Fruit fly (Drosophila melanogaster): ENCODE measurements around the gene ScsbetaA.

The ScsbetaA gene

DNA sequence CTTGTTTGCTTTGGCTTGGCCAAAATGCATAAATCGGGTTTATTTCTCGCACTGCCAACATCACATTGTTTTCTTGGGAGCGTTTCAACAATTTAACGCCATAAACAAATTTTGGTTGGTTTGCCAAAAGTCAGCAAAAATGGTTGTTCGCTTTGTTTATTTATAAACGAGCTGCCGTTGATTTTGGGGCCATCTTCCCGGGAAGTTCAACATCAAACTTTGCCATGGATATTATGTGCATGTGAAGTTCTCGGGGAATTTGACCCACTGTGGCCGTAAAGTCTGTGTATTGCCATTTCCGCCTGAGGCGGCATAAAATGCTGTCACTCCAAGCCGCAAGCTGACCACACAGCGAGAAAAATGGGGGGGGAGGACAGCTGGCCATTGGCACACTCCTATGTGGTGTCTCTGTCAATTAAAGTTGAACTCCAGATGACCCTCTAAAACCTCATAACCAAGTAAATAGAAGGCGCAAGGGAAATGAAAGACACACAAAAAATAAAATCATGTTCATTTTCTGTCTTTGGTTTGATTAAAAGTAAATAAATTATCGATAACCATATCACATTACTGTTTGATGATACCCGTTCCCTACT is 14.7 kb upstream of the ScsbetaA start:
- TF ChIP-seq usp (GFP tag; optimal IDR thresholded peaks at IDR 0.05) (no peak), pan (optimal IDR thresholded peaks at IDR 0.05) (no peak), Dll (optimal IDR thresholded peaks at IDR 0.05) (no peak), CG8478 (optimal IDR thresholded peaks at IDR 0.05) (no peak), psq (optimal IDR thresholded peaks at IDR 0.05) (no peak), EcR (GFP tag; optimal IDR thresholded peaks at IDR 0.05) (no peak)

DNA sequence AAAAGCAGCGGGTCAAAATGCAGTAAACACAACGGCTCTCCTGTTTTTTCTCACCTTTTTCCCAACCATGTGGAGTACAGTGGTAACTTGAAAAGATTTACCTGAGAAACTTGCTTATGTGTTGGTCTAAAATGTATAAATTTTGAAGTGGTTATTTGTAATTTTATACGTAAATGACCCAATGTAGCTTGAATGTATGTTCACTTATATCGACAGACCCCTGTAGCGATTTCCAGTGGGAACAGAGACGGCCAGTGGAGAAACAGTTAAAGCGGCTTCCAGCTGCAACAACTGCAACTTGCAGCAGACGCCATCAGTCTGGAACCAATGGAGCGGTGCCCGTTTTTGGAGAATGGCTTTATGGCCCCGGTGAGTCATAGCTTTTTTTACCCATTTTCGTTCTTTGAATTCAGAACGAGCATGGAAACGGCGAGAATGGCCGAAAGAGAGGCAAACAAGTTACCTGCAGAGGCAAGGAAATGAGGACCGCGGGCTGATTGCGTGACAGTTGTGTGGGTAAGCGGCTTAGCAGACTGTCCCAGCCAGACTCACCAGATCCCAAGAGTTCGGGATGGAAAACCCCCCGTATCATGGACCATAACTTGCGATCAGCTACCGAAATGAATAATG is 12.5 kb upstream of the ScsbetaA start:
- TF ChIP-seq usp (GFP tag; optimal IDR thresholded peaks at IDR 0.05) (no peak), EcR (GFP tag; optimal IDR thresholded peaks at IDR 0.05) (no peak)

DNA sequence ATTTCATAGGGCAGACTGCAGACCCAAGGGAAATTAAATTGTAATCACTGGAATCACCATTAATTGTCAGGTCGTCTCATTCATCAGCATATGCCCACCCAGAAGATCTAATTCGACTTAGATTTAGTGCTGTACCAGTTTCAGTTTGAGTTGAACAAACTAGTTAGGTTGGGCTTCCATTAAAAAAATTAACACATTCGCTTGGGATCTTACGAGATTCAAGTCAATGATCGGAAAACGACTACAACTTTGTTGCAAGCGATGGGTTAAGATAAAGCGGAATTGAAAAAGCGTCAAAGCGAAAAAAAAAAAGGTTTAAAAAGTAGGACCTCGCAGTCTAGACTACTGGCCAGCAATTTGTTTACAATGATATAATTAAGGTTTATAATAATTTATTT is 12.0 kb upstream of the ScsbetaA start:
- TF ChIP-seq EcR (GFP tag; optimal IDR thresholded peaks at IDR 0.05) = peak in 1 of 2 experiments; percentile 46
- no peak for TF ChIP-seq CG8478 (optimal IDR thresholded peaks at IDR 0.05)

DNA sequence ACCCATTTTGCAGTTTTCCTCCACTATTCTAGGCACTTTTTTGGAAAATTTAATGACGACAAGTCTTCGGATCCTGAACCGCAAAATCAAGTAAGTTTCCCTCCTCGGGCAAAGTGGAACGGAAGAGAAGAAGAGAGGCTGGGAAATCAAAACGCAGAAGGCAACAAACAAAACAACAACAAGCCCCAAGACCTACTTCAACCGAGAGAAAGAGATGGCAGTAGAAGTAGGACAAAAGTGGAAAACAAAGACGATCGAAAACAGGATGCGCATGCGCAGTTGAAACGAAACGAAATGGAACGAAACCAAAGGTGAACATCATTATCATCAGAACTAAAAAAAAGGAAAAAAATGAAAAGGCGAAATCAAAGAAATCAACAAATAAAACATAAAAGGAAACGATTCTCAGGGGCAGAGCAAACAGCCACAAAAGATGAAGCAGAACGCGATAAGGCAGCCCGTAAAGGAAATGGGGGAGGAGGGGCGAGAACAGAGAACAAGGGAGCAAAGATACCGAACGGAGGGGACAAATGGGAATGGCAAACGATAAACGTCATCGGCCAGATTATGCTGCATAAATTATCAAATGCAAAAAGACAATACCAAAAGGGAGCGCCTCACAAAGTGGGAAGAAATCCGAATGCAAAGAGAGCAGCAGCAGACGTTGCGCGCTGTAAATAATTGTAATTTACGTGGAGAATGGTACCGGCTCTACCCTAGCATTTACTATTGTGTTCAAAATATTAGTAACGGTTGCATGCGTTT is 11.3 kb upstream of the ScsbetaA start:
- TF ChIP-seq CG8478 (optimal IDR thresholded peaks at IDR 0.05) (no peak), EcR (GFP tag; optimal IDR thresholded peaks at IDR 0.05) (no peak)

DNA sequence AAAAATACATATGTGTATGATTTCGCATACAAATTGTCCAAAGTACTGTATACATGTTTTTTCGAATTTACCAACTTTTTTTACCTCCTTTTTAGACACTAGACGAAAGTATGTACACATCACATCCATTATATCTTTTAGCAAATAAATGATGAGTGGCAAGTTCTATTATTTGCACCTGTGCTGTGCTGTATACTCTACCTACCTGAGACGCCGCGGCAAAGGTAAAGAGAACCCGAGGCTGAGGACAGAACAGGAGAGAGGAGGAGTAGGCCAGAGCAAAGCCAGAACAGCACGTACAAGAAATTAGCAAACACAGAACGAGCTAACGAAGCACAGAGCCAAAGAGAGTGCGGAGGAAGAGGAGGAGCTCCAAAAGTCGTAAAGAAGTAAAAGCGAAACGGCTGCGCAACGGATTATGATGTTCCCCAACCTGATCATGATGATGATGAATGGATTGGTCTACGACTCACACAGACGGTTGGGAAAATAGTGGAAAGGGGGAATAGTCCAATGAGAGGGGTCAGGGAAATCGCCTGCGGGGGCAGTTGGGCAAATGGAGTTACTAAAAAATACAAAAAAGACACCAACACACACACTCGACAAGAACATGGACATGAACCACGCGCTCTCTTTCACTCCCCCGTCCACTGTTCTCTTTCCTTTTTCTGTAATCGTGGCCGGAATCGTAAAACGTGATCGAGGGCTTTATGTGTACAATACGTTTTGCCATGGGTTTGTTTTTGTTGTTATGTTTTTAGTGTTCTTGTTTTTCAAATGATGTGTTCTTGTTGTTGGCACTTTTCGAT is 10.5 kb upstream of the ScsbetaA start:
- TF ChIP-seq EcR (GFP tag; optimal IDR thresholded peaks at IDR 0.05) = peak in 1 of 2 experiments; percentile 26
- no peak for TF ChIP-seq CG8478 (optimal IDR thresholded peaks at IDR 0.05)
- no peak for TF ChIP-seq psq (optimal IDR thresholded peaks at IDR 0.05)
- no peak for TF ChIP-seq Dll (optimal IDR thresholded peaks at IDR 0.05)
- TF ChIP-seq pan (optimal IDR thresholded peaks at IDR 0.05) = no peak
- no peak for TF ChIP-seq usp (GFP tag; optimal IDR thresholded peaks at IDR 0.05)

DNA sequence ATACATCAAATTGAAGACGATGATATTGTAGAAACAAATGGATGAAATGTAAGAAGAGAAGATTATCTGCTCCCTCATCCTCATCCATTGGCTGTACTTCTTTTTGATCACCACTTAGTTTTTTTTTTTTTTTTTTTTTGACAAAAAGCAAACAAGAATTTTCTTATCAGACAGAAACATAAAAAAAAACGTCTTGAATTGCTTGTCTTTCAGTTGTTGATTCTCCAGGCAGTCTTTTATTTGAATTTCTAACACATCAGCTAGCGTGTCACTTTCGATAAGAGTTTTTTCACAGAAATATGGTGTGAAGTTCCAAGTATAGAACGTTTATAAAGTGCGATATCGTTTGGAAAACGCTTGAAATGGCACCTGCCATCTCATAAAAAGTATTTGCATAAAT is 8.8 kb upstream of the ScsbetaA start:
- no peak for TF ChIP-seq pan (optimal IDR thresholded peaks at IDR 0.05)
- TF ChIP-seq psq (optimal IDR thresholded peaks at IDR 0.05) = no peak
- TF ChIP-seq Dll (optimal IDR thresholded peaks at IDR 0.05) = no peak
- no peak for TF ChIP-seq EcR (GFP tag; optimal IDR thresholded peaks at IDR 0.05)
- no peak for TF ChIP-seq usp (GFP tag; optimal IDR thresholded peaks at IDR 0.05)
- no peak for TF ChIP-seq CG8478 (optimal IDR thresholded peaks at IDR 0.05)

DNA sequence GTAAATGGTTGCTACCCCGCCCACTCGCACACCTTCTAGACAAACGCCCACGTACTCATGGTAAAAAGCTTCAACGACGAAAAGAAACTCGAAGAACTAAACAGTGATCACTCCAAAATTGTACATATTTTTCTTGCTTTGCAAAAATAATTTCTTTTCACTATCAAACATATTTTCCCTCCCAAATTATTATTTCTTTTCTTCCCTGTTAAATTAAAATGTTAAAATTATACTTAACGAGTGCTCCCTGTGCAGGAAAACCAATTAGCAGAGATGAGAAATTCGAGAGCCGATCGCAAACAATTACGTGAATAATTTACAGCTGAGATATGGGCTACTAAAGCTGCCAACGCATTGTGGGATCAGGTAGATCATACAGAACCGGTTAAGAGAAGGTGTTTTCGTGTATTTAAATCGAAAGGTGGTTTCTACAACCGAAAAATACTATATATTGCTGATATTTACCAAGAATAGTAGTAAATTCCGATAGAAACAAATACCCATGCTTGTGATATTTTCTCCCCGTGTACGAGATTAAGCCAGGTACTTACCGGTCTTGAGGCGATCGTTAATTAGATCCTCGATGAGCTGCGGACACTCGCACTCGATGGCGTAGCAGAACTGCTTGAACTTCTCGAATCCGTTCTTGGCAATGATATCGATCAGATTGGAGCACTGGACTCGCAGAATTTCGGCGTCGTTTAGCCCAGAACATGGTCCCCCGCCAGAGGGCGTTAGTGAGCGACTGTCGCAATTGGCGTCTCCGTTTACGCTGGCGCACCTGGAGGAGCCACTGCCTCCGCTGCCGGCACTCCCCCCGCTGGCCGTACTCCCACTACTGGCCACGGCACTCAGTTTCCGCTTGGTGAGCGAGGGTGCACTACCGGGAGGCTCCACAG is 8.1 kb upstream of the ScsbetaA start:
- no peak for TF ChIP-seq CG8478 (optimal IDR thresholded peaks at IDR 0.05)
- no peak for TF ChIP-seq Dll (optimal IDR thresholded peaks at IDR 0.05)
- TF ChIP-seq psq (optimal IDR thresholded peaks at IDR 0.05) = no peak
- no peak for TF ChIP-seq EcR (GFP tag; optimal IDR thresholded peaks at IDR 0.05)
- no peak for TF ChIP-seq pan (optimal IDR thresholded peaks at IDR 0.05)
- TF ChIP-seq usp (GFP tag; optimal IDR thresholded peaks at IDR 0.05) = no peak

DNA sequence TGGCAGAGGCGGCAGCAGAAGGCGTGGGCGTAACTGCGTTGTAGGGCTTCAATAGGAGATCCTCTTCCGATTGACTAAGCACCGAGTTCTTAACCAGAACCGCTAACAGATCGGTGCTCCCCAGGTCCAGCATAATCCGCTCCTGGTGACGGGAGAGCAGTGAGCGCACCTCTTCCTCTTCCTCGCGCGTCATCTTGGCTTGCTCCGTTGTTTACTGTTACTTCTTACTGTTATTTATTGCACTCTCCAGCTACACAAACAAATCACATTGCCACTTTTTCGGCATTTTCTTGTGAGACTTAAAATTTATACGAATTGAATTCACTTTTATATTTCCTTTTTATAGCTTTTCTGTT is 7.5 kb upstream of the ScsbetaA start:
- TF ChIP-seq Dll (optimal IDR thresholded peaks at IDR 0.05) (peak; percentile 49), pan (optimal IDR thresholded peaks at IDR 0.05) (no peak)

DNA sequence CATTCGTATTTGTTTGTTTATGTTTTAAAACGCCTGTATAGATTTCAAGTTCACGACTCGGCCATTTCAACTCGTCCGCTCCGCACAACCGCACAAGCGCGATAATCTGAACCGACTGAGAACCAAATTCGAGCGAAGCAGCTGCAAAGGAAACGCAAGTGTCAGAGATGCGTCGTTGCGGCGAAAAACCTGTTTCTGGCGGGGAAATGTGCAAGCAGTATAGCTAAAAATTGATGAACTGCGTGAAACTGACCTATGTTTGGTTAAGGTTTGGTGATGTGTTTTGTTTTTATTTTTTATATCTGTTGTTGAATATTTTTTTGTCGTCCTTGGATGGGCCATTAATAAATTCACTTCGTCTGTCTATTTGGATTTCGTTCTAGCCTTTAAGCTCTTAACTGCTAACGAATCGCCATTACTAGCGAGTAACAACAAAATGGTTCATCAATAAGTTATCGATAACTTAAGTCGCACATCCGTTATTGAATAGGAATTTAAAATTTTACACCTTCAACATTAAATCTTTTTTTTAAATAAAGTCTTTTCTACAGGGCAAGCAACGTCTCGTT is 6.7 kb upstream of the ScsbetaA start, which contains the start of gene pyd:
TSS of gene pyd (minus strand) at position 120 of the 569 bp plus-strand sequence.
- TF ChIP-seq Dll (optimal IDR thresholded peaks at IDR 0.05) (no peak), CG8478 (optimal IDR thresholded peaks at IDR 0.05) (no peak), psq (optimal IDR thresholded peaks at IDR 0.05) (no peak)

DNA sequence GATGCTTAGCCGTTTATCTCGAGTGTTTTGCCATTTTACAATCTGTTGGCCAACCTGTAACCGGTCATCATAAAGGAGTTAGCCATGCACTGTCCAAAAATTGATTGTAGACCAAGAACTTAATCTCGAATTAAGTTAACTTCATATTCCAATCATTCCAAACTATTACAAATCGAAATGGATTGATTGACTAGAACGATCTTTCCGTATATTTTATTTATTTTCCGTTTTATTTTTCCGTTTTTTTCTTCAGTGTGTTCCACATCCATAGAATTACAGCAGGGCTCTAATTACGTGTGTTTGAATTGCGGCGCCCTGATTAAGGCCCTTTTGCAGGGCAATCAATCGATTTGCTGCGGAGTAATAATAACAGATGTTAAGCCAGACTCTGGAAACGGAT is 5.8 kb upstream of the ScsbetaA start:
- no peak for TF ChIP-seq Dll (optimal IDR thresholded peaks at IDR 0.05)
- TF ChIP-seq usp (GFP tag; optimal IDR thresholded peaks at IDR 0.05) = no peak
- no peak for TF ChIP-seq EcR (GFP tag; optimal IDR thresholded peaks at IDR 0.05)
- no peak for TF ChIP-seq pan (optimal IDR thresholded peaks at IDR 0.05)
- TF ChIP-seq psq (optimal IDR thresholded peaks at IDR 0.05) = no peak
- no peak for TF ChIP-seq CG8478 (optimal IDR thresholded peaks at IDR 0.05)

DNA sequence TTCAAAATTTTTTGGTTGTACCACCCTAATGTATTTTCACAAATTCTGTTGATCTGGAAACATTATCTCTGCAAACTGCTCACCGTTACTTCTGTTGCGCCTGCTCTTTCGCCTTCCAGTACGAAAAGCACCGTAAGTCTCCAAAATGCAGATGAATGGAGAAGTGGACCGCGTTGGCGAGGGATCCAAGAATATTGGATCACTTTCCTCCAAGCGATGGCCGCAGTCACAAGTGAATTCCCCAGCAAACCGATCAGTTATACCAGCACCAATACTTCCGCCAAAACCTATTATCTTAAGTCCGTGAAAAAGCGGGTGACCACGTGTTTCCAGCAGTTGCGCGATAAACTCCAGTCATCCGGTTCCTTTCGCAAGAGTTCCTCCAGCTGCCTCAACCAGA is 3.6 kb upstream of the ScsbetaA start, which contains the start of gene osk:
TSS of gene osk (plus strand) at position 197 of the 400 bp plus-strand sequence.
- TF ChIP-seq pan (optimal IDR thresholded peaks at IDR 0.05) (no peak), psq (optimal IDR thresholded peaks at IDR 0.05) (no peak), Dll (optimal IDR thresholded peaks at IDR 0.05) (no peak), CG8478 (optimal IDR thresholded peaks at IDR 0.05) (no peak), usp (GFP tag; optimal IDR thresholded peaks at IDR 0.05) (no peak), EcR (GFP tag; optimal IDR thresholded peaks at IDR 0.05) (no peak)

Measured in whole organism.